Fruit fly (Drosophila melanogaster): ENCODE results near the gene CG43610.
A peak's percentile ranks its signal among the peaks of the same experiment; 100 is the strongest.

DNA sequence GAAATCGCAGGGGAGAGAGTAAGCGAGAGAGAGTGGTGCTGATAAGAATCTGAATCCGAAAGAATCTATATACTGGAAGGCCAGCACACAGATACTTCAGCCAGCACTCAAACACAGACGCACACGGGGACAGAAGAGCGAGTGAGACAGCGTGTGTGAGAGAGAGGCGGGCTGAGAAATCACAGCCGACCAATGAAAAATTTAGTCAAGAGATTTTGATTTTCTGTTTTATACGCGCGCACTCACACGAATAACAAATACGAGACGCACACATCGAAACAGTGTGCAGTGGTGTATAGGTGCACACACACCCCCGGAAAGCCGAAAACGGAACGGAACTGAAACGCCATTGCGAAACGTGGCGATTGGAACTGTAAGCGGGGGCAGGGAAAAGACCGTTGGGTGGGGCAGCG, 34.7 kb downstream of the CG43610 start:
- TF ChIP-seq pan (optimal IDR thresholded peaks at IDR 0.05) = no peak
- no peak for TF ChIP-seq usp (GFP tag; optimal IDR thresholded peaks at IDR 0.05)
- TF ChIP-seq psq (optimal IDR thresholded peaks at IDR 0.05) = no peak
- peak; percentile 43 for TF ChIP-seq Dll (optimal IDR thresholded peaks at IDR 0.05)
